Worm (Caenorhabditis elegans): ENCODE results near the gene fli-1.

fli-1 gene

ce11 chrIII:8683679-8684263 lies at the start of gene fli-1 (continued):
- TF ChIP-seq snpc-4 (GFP tag; optimal IDR thresholded peaks at IDR 0.05) (no peak), snpc-4 (tag; optimal IDR thresholded peaks at IDR 0.05) (peak in 1 of 4 experiments; percentile 21), F57C9.4 (tag; optimal IDR thresholded peaks at IDR 0.05) (no peak), egrh-3 (GFP tag; IDR thresholded peaks at IDR 0.05) (no peak), ZK185.1 (tag; optimal IDR thresholded peaks at IDR 0.05; ENCODE audit: poor library complexity, severe bottlenecking) (peak; percentile 70), attf-5 (GFP tag; optimal IDR thresholded peaks at IDR 0.05) (no peak), Y67H2A.10 (GFP tag; conservative IDR thresholded peaks at IDR 0.05) (no peak), unc-62 (GFP tag; optimal IDR thresholded peaks at IDR 0.05) (no peak), tbp1 (GFP tag; optimal IDR thresholded peaks at IDR 0.05) (peak; percentile 35), snpc-3.4 (tag; optimal IDR thresholded peaks at IDR 0.05) (peak; percentile 68), ceh-40 (GFP tag; IDR thresholded peaks at IDR 0.05) (no peak), snpc-1.1 (tag; optimal IDR thresholded peaks at IDR 0.05; ENCODE audit: insufficient read depth) (peak; percentile 1), ztf-26 (tag; optimal IDR thresholded peaks at IDR 0.05) (no peak), snpc-1.3 (tag; optimal IDR thresholded peaks at IDR 0.05; ENCODE audit: insufficient read depth) (peak; percentile 16), madf-8 (GFP tag; conservative IDR thresholded peaks at IDR 0.05) (peak; percentile 97), lir-1 (GFP tag; conservative IDR thresholded peaks at IDR 0.05) (peak; percentile 64; the same call in 1 of the 2 replicates), repo-1 (tag; optimal IDR thresholded peaks at IDR 0.05) (no peak), B0261.1 (tag; optimal IDR thresholded peaks at IDR 0.05) (no peak), hmg-20 (GFP tag; IDR thresholded peaks at IDR 0.05) (no peak), sea-2 (GFP tag; IDR thresholded peaks at IDR 0.05) (no peak), attf-3 (GFP tag; conservative IDR thresholded peaks at IDR 0.05) (no peak), chd-7 (tag; optimal IDR thresholded peaks at IDR 0.05) (no peak), nfyb-1 (GFP tag; IDR thresholded peaks at IDR 0.05) (no peak), F39B2.1 (GFP tag; IDR thresholded peaks at IDR 0.05) (no peak), xnd-1 (tag; optimal IDR thresholded peaks at IDR 0.05) (peak; percentile 88), hmg-1.2 (GFP tag; IDR thresholded peaks at IDR 0.05) (0 out of 2 replicates have a peak, but pooled peaks have one; percentile 22), T07F8.4 (tag; optimal IDR thresholded peaks at IDR 0.05) (no peak), F49E8.2 (tag; optimal IDR thresholded peaks at IDR 0.05; ENCODE audit: insufficient read depth) (no peak), madf-3 (GFP tag; IDR thresholded peaks at IDR 0.05) (peak; percentile 37; the same call in 1 of the 2 replicates), K12H6.12 (tag; optimal IDR thresholded peaks at IDR 0.05) (no peak), him-1 (tag; optimal IDR thresholded peaks at IDR 0.05) (no peak), unc-130 (GFP tag; optimal IDR thresholded peaks at IDR 0.05) (peak; percentile 88), mxl-1 (tag; optimal IDR thresholded peaks at IDR 0.05) (no peak), ceh-91 (GFP tag; IDR thresholded peaks at IDR 0.05) (peak; percentile 76), athp-1 (tag; optimal IDR thresholded peaks at IDR 0.05) (peak; percentile 45), cebp-2 (GFP tag; IDR thresholded peaks at IDR 0.05) (no peak), bed-1 (GFP tag; IDR thresholded peaks at IDR 0.05) (no peak), ccch-3 (GFP tag; optimal IDR thresholded peaks at IDR 0.05) (no peak), aptf-3 (GFP tag; IDR thresholded peaks at IDR 0.05) (no peak), madf-6 (GFP tag; IDR thresholded peaks at IDR 0.05) (peak; percentile 99), mel-28 (tag; optimal IDR thresholded peaks at IDR 0.05; ENCODE audit: borderline replicate concordance) (no peak), dpff-1 (tag; optimal IDR thresholded peaks at IDR 0.05) (no peak), fkh-3 (tag; optimal IDR thresholded peaks at IDR 0.05) (no peak)

Data from whole organism, young adult.